Fruit fly (Drosophila melanogaster): Measurements from ENCODE around the gene CG13728.

Gene CG13728

DNA sequence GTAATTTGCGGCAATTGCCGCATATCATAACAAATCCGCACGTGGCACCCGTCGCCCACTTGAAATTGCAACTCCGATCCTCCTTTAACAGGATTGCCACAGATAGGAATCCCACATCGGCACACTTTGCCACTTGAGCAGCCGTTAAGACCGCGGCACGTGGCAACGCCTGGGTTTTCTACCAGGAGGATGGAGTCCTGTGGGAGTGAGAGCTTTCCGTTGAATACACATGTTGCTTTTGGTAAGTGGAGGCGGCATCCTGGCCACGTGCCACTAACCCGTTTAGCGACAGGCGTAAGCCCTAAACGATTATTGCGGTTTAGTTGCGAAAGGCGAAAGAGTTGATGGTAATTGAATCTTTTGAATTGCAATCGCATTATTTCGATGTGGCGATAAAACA lies 24.0 kb downstream of the CG13728 start:
- peak; percentile 100 for TF ChIP-seq Hey (tag; optimal IDR thresholded peaks at IDR 0.05)
- no peak for TF ChIP-seq CG7786 (GFP tag; optimal IDR thresholded peaks at IDR 0.05)
- no peak for TF ChIP-seq B-H1 (GFP tag; IDR thresholded peaks at IDR 0.05)
- TF ChIP-seq otp (GFP tag; IDR thresholded peaks at IDR 0.05) = no peak
- no peak for TF ChIP-seq repo (GFP tag; optimal IDR thresholded peaks at IDR 0.05)
- TF ChIP-seq B-H2 (GFP tag; optimal IDR thresholded peaks at IDR 0.05) = no peak
- TF ChIP-seq Sry-β (GFP tag; optimal IDR thresholded peaks at IDR 0.05) = no peak
- no peak for TF ChIP-seq CG13894 (tag; optimal IDR thresholded peaks at IDR 0.05)
- no peak for TF ChIP-seq CG9437 (GFP tag; optimal IDR thresholded peaks at IDR 0.05)
- TF ChIP-seq Hr51 (GFP tag; optimal IDR thresholded peaks at IDR 0.05) = no peak
- TF ChIP-seq Doc3 (GFP tag; IDR thresholded peaks at IDR 0.05; ENCODE audit: partially characterized antibody) = no peak
- TF ChIP-seq tll (GFP tag; optimal IDR thresholded peaks at IDR 0.05) = no peak
- peak; percentile 4 for TF ChIP-seq nerfin-1 (tag; optimal IDR thresholded peaks at IDR 0.05)
- no peak for TF ChIP-seq CG18619 (GFP tag; optimal IDR thresholded peaks at IDR 0.05)
- no peak for TF ChIP-seq lbe (GFP tag; optimal IDR thresholded peaks at IDR 0.05)
- TF ChIP-seq Dp (GFP tag; optimal IDR thresholded peaks at IDR 0.05) = no peak
- TF ChIP-seq CG2678 (tag; optimal IDR thresholded peaks at IDR 0.05) = no peak
- no peak for TF ChIP-seq Ravus (GFP tag; IDR thresholded peaks at IDR 0.05)
- TF ChIP-seq ab (GFP tag; optimal IDR thresholded peaks at IDR 0.05) = no peak
- TF ChIP-seq CG31365 (tag; optimal IDR thresholded peaks at IDR 0.05) = no peak
- TF ChIP-seq pnt (GFP tag; optimal IDR thresholded peaks at IDR 0.05) = no peak
- no peak for TF ChIP-seq chn (GFP tag; optimal IDR thresholded peaks at IDR 0.05)
- TF ChIP-seq stc (GFP tag; IDR thresholded peaks at IDR 0.05) = no peak
- TF ChIP-seq ac (GFP tag; optimal IDR thresholded peaks at IDR 0.05) = no peak
- no peak for TF ChIP-seq eve (GFP tag; optimal IDR thresholded peaks at IDR 0.05)
- no peak for TF ChIP-seq CG14667 (GFP tag; IDR thresholded peaks at IDR 0.05)
- TF ChIP-seq CG2889 (GFP tag; IDR thresholded peaks at IDR 0.05) = no peak
- TF ChIP-seq HLH54F (GFP tag; optimal IDR thresholded peaks at IDR 0.05) = no peak
- TF ChIP-seq Kr (GFP tag; optimal IDR thresholded peaks at IDR 0.05) = peak; percentile 54
- no peak for TF ChIP-seq CG10543 (GFP tag; optimal IDR thresholded peaks at IDR 0.05)
- peak; percentile 9 for TF ChIP-seq abd-A (tag; optimal IDR thresholded peaks at IDR 0.05)
- TF ChIP-seq H15 (GFP tag; IDR thresholded peaks at IDR 0.05) = no peak
- TF ChIP-seq lola (GFP tag; optimal IDR thresholded peaks at IDR 0.05) = no peak
- TF ChIP-seq wor (GFP tag; IDR thresholded peaks at IDR 0.05) = no peak
- TF ChIP-seq CG14710 (tag; optimal IDR thresholded peaks at IDR 0.05) = no peak
- no peak for TF ChIP-seq tin (GFP tag; optimal IDR thresholded peaks at IDR 0.05)
- no peak for TF ChIP-seq hb (GFP tag; IDR thresholded peaks at IDR 0.05; ENCODE audit: partially characterized antibody)
- TF ChIP-seq Elba2 (GFP tag; optimal IDR thresholded peaks at IDR 0.05) = no peak
- peak; percentile 75 for TF ChIP-seq run (tag; optimal IDR thresholded peaks at IDR 0.05)
- peak; percentile 68 for TF ChIP-seq scrt (GFP tag; optimal IDR thresholded peaks at IDR 0.05)
- TF ChIP-seq BtbVII (GFP tag; optimal IDR thresholded peaks at IDR 0.05) = no peak
- TF ChIP-seq CG4707 (GFP tag; optimal IDR thresholded peaks at IDR 0.05) = no peak
- no peak for TF ChIP-seq CG4360 (GFP tag; IDR thresholded peaks at IDR 0.05)
- no peak for TF ChIP-seq sisA (GFP tag; IDR thresholded peaks at IDR 0.05)
- TF ChIP-seq CG8359 (GFP tag; optimal IDR thresholded peaks at IDR 0.05; ENCODE audit: borderline replicate concordance) = no peak
- no peak for TF ChIP-seq CG3065 (GFP tag; optimal IDR thresholded peaks at IDR 0.05)
- no peak for TF ChIP-seq twi (tag; optimal IDR thresholded peaks at IDR 0.05)
- no peak for TF ChIP-seq CG30403 (GFP tag; optimal IDR thresholded peaks at IDR 0.05)
- no peak for TF ChIP-seq lov (optimal IDR thresholded peaks at IDR 0.05)
- TF ChIP-seq lov (GFP tag; IDR thresholded peaks at IDR 0.05) = no peak
- TF ChIP-seq CG12391 (tag; optimal IDR thresholded peaks at IDR 0.05) = no peak

Measured in whole organism, embryonic.